Worm (Caenorhabditis elegans): ENCODE results near the gene srx-19.

DNA sequence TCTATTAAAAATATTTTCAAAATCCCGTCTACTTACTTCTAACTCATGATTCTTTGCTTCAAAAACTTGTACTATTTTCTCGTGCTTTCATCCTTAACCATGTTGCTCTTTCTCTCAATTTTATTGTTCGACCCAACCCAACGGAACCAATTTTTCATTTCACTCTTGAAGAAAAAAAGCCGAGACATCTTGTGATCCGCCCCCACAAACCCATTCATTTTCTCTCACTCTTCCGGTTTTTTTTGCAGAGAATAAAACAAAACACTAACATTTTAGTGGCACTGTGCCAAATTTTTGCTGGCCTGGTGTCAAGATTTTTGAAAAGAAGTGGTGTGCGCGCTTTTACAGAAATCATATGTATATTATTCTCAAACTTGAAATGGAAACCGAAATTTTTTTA, 36.3 kb upstream of the srx-19 start:
- TF ChIP-seq ama-1 (optimal IDR thresholded peaks at IDR 0.05) (no peak), F13H6.1 (tag; optimal IDR thresholded peaks at IDR 0.05) (no peak), K02D7.2 (tag; optimal IDR thresholded peaks at IDR 0.05) (no peak), fkh-10 (GFP tag; optimal IDR thresholded peaks at IDR 0.05) (no peak), ceh-6 (GFP tag; optimal IDR thresholded peaks at IDR 0.05) (no peak), zip-5 (tag; optimal IDR thresholded peaks at IDR 0.05) (no peak), nfya-1 (tag; optimal IDR thresholded peaks at IDR 0.05) (no peak), hlh-30 (tag; optimal IDR thresholded peaks at IDR 0.05; ENCODE audit: insufficient read depth) (no peak), ceh-9 (tag; optimal IDR thresholded peaks at IDR 0.05) (no peak), ceh-45 (GFP tag; IDR thresholded peaks at IDR 0.05) (no peak), ets-4 (tag; optimal IDR thresholded peaks at IDR 0.05) (no peak), hlh-15 (tag; optimal IDR thresholded peaks at IDR 0.05) (no peak), pha-4 (tag; optimal IDR thresholded peaks at IDR 0.05) (no peak), pqm-1 (tag; optimal IDR thresholded peaks at IDR 0.05) (no peak)
